Worm (Caenorhabditis elegans) whole organism, L2 larva: ENCODE data around the gene C17H12.5.

ENCODE experiments used
- C34F6.9 ChIP-seq: fragments of 150-350 bp; optimal IDR thresholded peaks from 2 replicates; lab custom pipeline; 2014; ENCODE audit warnings: missing biosample characterization, missing genetic modification characterization
- R02D3.7 ChIP-seq: fragments of 150-350 bp; optimal IDR thresholded peaks from 2 replicates; lab custom pipeline; 2014; ENCODE audit warnings: missing biosample characterization, missing genetic modification characterization
- Y55F3AM.14 ChIP-seq: fragments of 200-800 bp; sonication (Bioruptor generic); optimal IDR thresholded peaks from 2 replicates; lab custom pipeline; 2018; ENCODE audit warnings: mild to moderate bottlenecking, missing genetic modification characterization, missing compliant biosample characterization
- ZK546.5 ChIP-seq: sonication (generic microtip); optimal IDR thresholded peaks from 2 replicates; lab custom pipeline; 2017; ENCODE audit warnings: missing biosample characterization, missing genetic modification characterization
- aly-2 ChIP-seq: fragments of 150-350 bp; optimal IDR thresholded peaks from 2 replicates; lab custom pipeline; 2014; ENCODE audit warnings: missing biosample characterization, missing genetic modification characterization
- blmp-1 ChIP-seq: sonication (generic microtip); optimal IDR thresholded peaks from 2 replicates; lab custom pipeline; 2017; ENCODE audit warnings: missing genetic modification characterization, mild to moderate bottlenecking, missing compliant biosample characterization, antibody characterized with exemption, moderate library complexity; ENCODE audit not compliant: insufficient read depth
- ceh-16 ChIP-seq: fragments of 150-350 bp; optimal IDR thresholded peaks from 2 replicates; lab custom pipeline; 2014; ENCODE audit warnings: missing biosample characterization, missing genetic modification characterization
- ceh-82 ChIP-seq: fragments of 150-350 bp; optimal IDR thresholded peaks from 2 replicates; lab custom pipeline; 2014; ENCODE audit warnings: missing biosample characterization, missing genetic modification characterization
- crh-2 ChIP-seq: sonication (generic microtip); optimal IDR thresholded peaks from 2 replicates; lab custom pipeline; 2017; ENCODE audit warnings: missing biosample characterization, missing genetic modification characterization
- elt-3 ChIP-seq: sonication (generic microtip); optimal IDR thresholded peaks from 2 replicates; lab custom pipeline; 2017; ENCODE audit warnings: missing biosample characterization, missing genetic modification characterization
- fos-1 ChIP-seq: fragments of 150-350 bp; optimal IDR thresholded peaks from 2 replicates; lab custom pipeline; 2014; ENCODE audit warnings: missing biosample characterization, missing genetic modification characterization
- gmeb-1 ChIP-seq: fragments of 150-350 bp; optimal IDR thresholded peaks from 2 replicates; lab custom pipeline; 2014; ENCODE audit warnings: missing biosample characterization, missing genetic modification characterization
- lsy-2 ChIP-seq, 2 experiments: fragments of 150-350 bp in 1 of 2; sonication (generic microtip) in 1 of 2; optimal IDR thresholded peaks; 2 replicates each; lab custom pipeline; 2014 to 2017; ENCODE audit warnings: missing biosample characterization in 2 of 2, missing genetic modification characterization in 2 of 2
- mab-5 ChIP-seq: fragments of 150-350 bp; optimal IDR thresholded peaks from 2 replicates; lab custom pipeline; 2014; ENCODE audit warnings: missing biosample characterization, missing genetic modification characterization
- mbf-1 ChIP-seq: sonication (generic microtip); optimal IDR thresholded peaks from 2 replicates; lab custom pipeline; 2017; ENCODE audit warnings: missing biosample characterization, missing genetic modification characterization
- nhr-10 ChIP-seq: sonication (generic microtip); optimal IDR thresholded peaks from 2 replicates; lab custom pipeline; 2017; ENCODE audit warnings: missing biosample characterization, missing genetic modification characterization
- nhr-11 ChIP-seq: fragments of 150-350 bp; optimal IDR thresholded peaks from 2 replicates; lab custom pipeline; 2014; ENCODE audit warnings: missing biosample characterization, missing genetic modification characterization
- nhr-129 ChIP-seq: fragments of 150-350 bp; optimal IDR thresholded peaks from 2 replicates; lab custom pipeline; 2014; ENCODE audit warnings: missing biosample characterization, missing genetic modification characterization
- nhr-21 ChIP-seq: fragments of 150-350 bp; optimal IDR thresholded peaks from 2 replicates; lab custom pipeline; 2014; ENCODE audit warnings: missing biosample characterization, missing genetic modification characterization
- nhr-237 ChIP-seq: fragments of 150-350 bp; optimal IDR thresholded peaks from 2 replicates; lab custom pipeline; 2014; ENCODE audit warnings: missing biosample characterization, missing genetic modification characterization
- nhr-25 ChIP-seq: fragments of 150-350 bp; sonication (generic microtip); optimal IDR thresholded peaks from 3 replicates; lab custom pipeline; 2014; ENCODE audit warnings: missing biosample characterization, missing genetic modification characterization
- nhr-6 ChIP-seq: fragments of 150-350 bp; optimal IDR thresholded peaks from 2 replicates; lab custom pipeline; 2014; ENCODE audit warnings: missing biosample characterization, missing genetic modification characterization
- nhr-77 ChIP-seq: fragments of 150-350 bp; optimal IDR thresholded peaks from 2 replicates; lab custom pipeline; 2014; ENCODE audit warnings: missing biosample characterization, missing genetic modification characterization
- peb-1 ChIP-seq: fragments of 150-350 bp; optimal IDR thresholded peaks from 2 replicates; lab custom pipeline; 2014; ENCODE audit warnings: missing biosample characterization, missing genetic modification characterization
- skn-1 ChIP-seq: sonication (generic microtip); optimal IDR thresholded peaks from 2 replicates; lab custom pipeline; 2017; ENCODE audit warnings: missing biosample characterization, missing genetic modification characterization
- sma-3 ChIP-seq: sonication (generic microtip); optimal IDR thresholded peaks from 2 replicates; lab custom pipeline; 2016; ENCODE audit warnings: missing genetic modification reagents, missing genetic modification characterization, missing compliant biosample characterization
- sma-9 ChIP-seq, 2 experiments: fragments of 150-350 bp in 1 of 2; sonication (generic microtip) in 1 of 2; optimal IDR thresholded peaks; 2 replicates each; lab custom pipeline; 2014 to 2016; ENCODE audit warnings: missing genetic modification characterization in 2 of 2, mild to moderate bottlenecking in 1 of 2, missing biosample characterization in 1 of 2, missing compliant biosample characterization in 1 of 2, missing genetic modification reagents in 1 of 2, moderate library complexity in 1 of 2
- snpc-4 ChIP-seq: fragments of 150-350 bp; optimal IDR thresholded peaks from 2 replicates; lab custom pipeline; 2014; ENCODE audit warnings: missing biosample characterization, missing genetic modification characterization
- unc-39 ChIP-seq: fragments of 150-350 bp; optimal IDR thresholded peaks from 2 replicates; lab custom pipeline; 2014; ENCODE audit warnings: missing biosample characterization, missing genetic modification characterization
- unc-55 ChIP-seq: fragments of 150-350 bp; sonication (generic microtip); optimal IDR thresholded peaks from 3 replicates; lab custom pipeline; 2014; ENCODE audit warnings: missing biosample characterization, missing genetic modification reagents, missing genetic modification characterization
- unc-62 ChIP-seq: fragments of 150-350 bp; optimal IDR thresholded peaks from 2 replicates; lab custom pipeline; 2014; ENCODE audit warnings: missing biosample characterization, missing genetic modification reagents, missing genetic modification characterization
- zag-1 ChIP-seq: fragments of 150-350 bp; optimal IDR thresholded peaks from 2 replicates; lab custom pipeline; 2014; ENCODE audit warnings: missing biosample characterization, missing genetic modification characterization
- ztf-4 ChIP-seq: fragments of 150-350 bp; optimal IDR thresholded peaks from 2 replicates; lab custom pipeline; 2014; ENCODE audit warnings: missing biosample characterization, missing genetic modification characterization

The C17H12.5 gene

ce11 chrIV:6809756-6810155, 7.7 kb downstream of the C17H12.5 start (continued):
- TF ChIP-seq nhr-25 = no peak
- TF ChIP-seq sma-3 (GFP tag; lab: Kevin White, UChicago) = no peak
- peak; percentile 29 for TF ChIP-seq Y55F3AM.14
- peak; percentile 35 for TF ChIP-seq nhr-6 (tag; lab: Kevin White, UChicago)
- no peak for TF ChIP-seq ceh-16 (tag; lab: Kevin White, UChicago)
- TF ChIP-seq unc-39 (tag; lab: Kevin White, UChicago) = no peak
- no peak for TF ChIP-seq nhr-77 (tag; lab: Kevin White, UChicago)
- peak; percentile 91 for TF ChIP-seq unc-55 (GFP tag; lab: Kevin White, UChicago)
- peak; percentile 54 for TF ChIP-seq ceh-82
- no peak for TF ChIP-seq ztf-4
- peak; percentile 62 for TF ChIP-seq nhr-129 (tag; lab: Kevin White, UChicago)
- TF ChIP-seq mbf-1 (tag; lab: Kevin White, UChicago) = no peak
- peak; percentile 5 for TF ChIP-seq snpc-4 (tag; lab: Kevin White, UChicago)
- no peak for TF ChIP-seq ZK546.5 (tag; lab: Kevin White, UChicago)
- TF ChIP-seq C34F6.9 (tag; lab: Kevin White, UChicago) = peak; percentile 74

ce11 chrIV:6806475-6807063, 10.9 kb downstream of the C17H12.5 start, which contains the start of gene C17H12.10:
Gene C17H12.10 (plus strand): TSS chrIV:6806799.
- TF ChIP-seq peb-1 (tag; lab: Kevin White, UChicago) (no peak), nhr-11 (tag; lab: Kevin White, UChicago) (no peak), unc-62 (GFP tag; lab: Kevin White, UChicago) (no peak), nhr-129 (tag; lab: Kevin White, UChicago) (peak; percentile 17), blmp-1 (tag; lab: Kevin White, UChicago) (no peak), nhr-77 (tag; lab: Kevin White, UChicago) (no peak), C34F6.9 (tag; lab: Kevin White, UChicago) (peak; percentile 77), ztf-4 (no peak), gmeb-1 (no peak), nhr-10 (tag; lab: Kevin White, UChicago) (no peak), mab-5 (no peak), sma-9 (GFP tag; optimal IDR thresholded peaks at IDR 0.05; lab: Kevin White, UChicago) (peak; percentile 39), sma-9 (tag; optimal IDR thresholded peaks at IDR 0.05; lab: Kevin White, UChicago) (no peak), nhr-21 (tag; lab: Kevin White, UChicago) (no peak), R02D3.7 (tag; lab: Kevin White, UChicago) (no peak), unc-55 (GFP tag; lab: Kevin White, UChicago) (peak; percentile 77), lsy-2 (tag; optimal IDR thresholded peaks at IDR 0.05; lab: Kevin White, UChicago) (peak in 1 of 2 experiments; percentile 49), crh-2 (tag; lab: Kevin White, UChicago) (peak; percentile 27), zag-1 (peak; percentile 80)

- TF ChIP-seq ztf-4 = no peak
Measured at ce11 chrIV:6804815-6805214, 12.6 kb downstream of the C17H12.5 start, which contains the start of gene C17H12.37. Gene C17H12.37 (plus strand): TSS chrIV:6805115.

ce11 chrIV:6803805-6804344, 13.6 kb downstream of the C17H12.5 start:
- TF ChIP-seq fos-1 (tag; lab: Kevin White, UChicago) (peak; percentile 18), ceh-16 (tag; lab: Kevin White, UChicago) (no peak), elt-3 (tag; lab: Kevin White, UChicago) (no peak), mab-5 (peak; percentile 2), nhr-77 (tag; lab: Kevin White, UChicago) (no peak), sma-9 (GFP tag; optimal IDR thresholded peaks at IDR 0.05; lab: Kevin White, UChicago) (peak; percentile 21), sma-9 (tag; optimal IDR thresholded peaks at IDR 0.05; lab: Kevin White, UChicago) (no peak)

ce11 chrIV:6803294-6803693, 14.2 kb downstream of the C17H12.5 start:
- no peak for TF ChIP-seq mab-5
- no peak for TF ChIP-seq nhr-237 (tag; lab: Kevin White, UChicago)
- no peak for TF ChIP-seq unc-55 (GFP tag; lab: Kevin White, UChicago)
- no peak for TF ChIP-seq aly-2
- TF ChIP-seq nhr-77 (tag; lab: Kevin White, UChicago) = no peak
- TF ChIP-seq skn-1 (tag; lab: Kevin White, UChicago) = no peak
